Worm (Caenorhabditis elegans) whole organism, L4 larva: ENCODE data around the gene C17C3.1.
A peak's percentile ranks its signal among the peaks of the same experiment; 100 is the strongest.

Experiments used
- D1046.2 ChIP-seq: fragments of 200-800 bp; sonication (Bioruptor generic); IDR thresholded peaks from 2 replicates; pipeline ENCODE4 v1.3.6; 2022; ENCODE audit warnings: missing genetic modification characterization, missing compliant biosample characterization
- F10B5.3 ChIP-seq: sonication (generic microtip); optimal IDR thresholded peaks from 2 replicates; lab custom pipeline; 2016; ENCODE audit warnings: mild to moderate bottlenecking, missing genetic modification characterization, missing compliant biosample characterization
- F26F4.8 ChIP-seq: fragments of 200-800 bp; sonication (Bioruptor generic); conservative IDR thresholded peaks from 2 replicates; pipeline ENCODE4 v1.3.6; 2022; ENCODE audit warnings: missing genetic modification characterization, missing compliant biosample characterization
- T20F7.1 ChIP-seq: fragments of 200-800 bp; sonication (Bioruptor generic); optimal IDR thresholded peaks from 2 replicates; lab custom pipeline; 2018; ENCODE audit warnings: mild to moderate bottlenecking, missing genetic modification characterization, missing compliant biosample characterization
- T26A8.4 ChIP-seq: fragments of 200-800 bp; sonication (Bioruptor generic); IDR thresholded peaks from 2 replicates; pipeline ENCODE4 v1.3.6; 2022; ENCODE audit warnings: missing genetic modification characterization, missing compliant biosample characterization
- Y105C5A.15 ChIP-seq: fragments of 200-800 bp; sonication (Bioruptor generic); IDR thresholded peaks from 2 replicates; pipeline ENCODE4 v1.3.6; 2022; ENCODE audit warnings: missing genetic modification characterization, missing compliant biosample characterization
- Y5F2A.4 ChIP-seq: fragments of 200-800 bp; sonication (Bioruptor generic); optimal IDR thresholded peaks from 2 replicates; lab custom pipeline; 2018; ENCODE audit warnings: mild to moderate bottlenecking, missing genetic modification characterization, missing compliant biosample characterization
- ZK337.2 ChIP-seq: fragments of 200-800 bp; sonication (Bioruptor generic); IDR thresholded peaks from 2 replicates; pipeline ENCODE4 v1.3.6; 2022; ENCODE audit warnings: missing genetic modification reagents, missing genetic modification characterization, missing compliant biosample characterization
- ZK546.5 ChIP-seq, 2 experiments: sonication (generic microtip); optimal IDR thresholded peaks; 2 replicates each; lab custom pipeline; 2017; ENCODE audit warnings: missing biosample characterization in 2 of 2, missing genetic modification characterization in 2 of 2
- aha-1 ChIP-seq: fragments of 150-350 bp; peaks from one replicate; lab custom pipeline; 2014; ENCODE audit warnings: missing biosample characterization, missing genetic modification characterization
- aly-2 ChIP-seq: sonication (generic microtip); optimal IDR thresholded peaks from 2 replicates; lab custom pipeline; 2018; ENCODE audit warnings: missing biosample characterization, missing genetic modification characterization
- ceh-62 ChIP-seq: sonication (generic microtip); optimal IDR thresholded peaks from 2 replicates; lab custom pipeline; 2017; ENCODE audit warnings: missing biosample characterization, missing genetic modification characterization
- daf-8 ChIP-seq: fragments of 200-800 bp; sonication (Bioruptor generic); IDR thresholded peaks from 2 replicates; pipeline ENCODE4 v1.3.6; 2022; ENCODE audit warnings: missing genetic modification characterization, missing compliant biosample characterization
- dmd-8 ChIP-seq: fragments of 200-800 bp; sonication (Bioruptor generic); IDR thresholded peaks from 2 replicates; pipeline ENCODE4 v1.3.6; 2022; ENCODE audit warnings: missing genetic modification characterization, missing compliant biosample characterization
- dmd-9 ChIP-seq: fragments of 200-800 bp; sonication (Bioruptor generic); IDR thresholded peaks from 2 replicates; pipeline ENCODE4 v1.3.6; 2022; ENCODE audit warnings: missing genetic modification reagents, missing genetic modification characterization, missing compliant biosample characterization
- dpl-1 ChIP-seq: fragments of 150-350 bp; optimal IDR thresholded peaks from 2 replicates; lab custom pipeline; 2014; ENCODE audit warnings: missing biosample characterization, missing genetic modification reagents, missing genetic modification characterization
- gei-8 ChIP-seq: fragments of 200-800 bp; sonication (Bioruptor generic); optimal IDR thresholded peaks from 2 replicates; lab custom pipeline; 2018; ENCODE audit warnings: mild to moderate bottlenecking, missing genetic modification characterization, missing compliant biosample characterization
- hif-1 ChIP-seq, 2 experiments: sonication (generic microtip); optimal IDR thresholded peaks; 2 replicates each; lab custom pipeline; 2016 to 2017; ENCODE audit warnings: missing compliant biosample characterization in 2 of 2, missing genetic modification characterization in 2 of 2, missing genetic modification reagents in 2 of 2, missing genotype in 2 of 2, mild to moderate bottlenecking in 1 of 2
- hlh-11 ChIP-seq: fragments of 200-800 bp; sonication (Bioruptor generic); optimal IDR thresholded peaks from 2 replicates; lab custom pipeline; 2018; ENCODE audit warnings: mild to moderate bottlenecking, missing genetic modification characterization, missing compliant biosample characterization
- hlh-30 ChIP-seq: sonication (generic microtip); optimal IDR thresholded peaks from 2 replicates; lab custom pipeline; 2017; ENCODE audit warnings: antibody characterized with exemption, mild to moderate bottlenecking, missing genetic modification characterization, missing compliant biosample characterization; ENCODE audit not compliant: insufficient read depth
- lim-7 ChIP-seq: fragments of 200-800 bp; sonication (Bioruptor generic); IDR thresholded peaks from 2 replicates; pipeline ENCODE4 v1.3.6; 2022; ENCODE audit warnings: missing genetic modification characterization, missing compliant biosample characterization
- lin-1 ChIP-seq: fragments of 200-800 bp; sonication (Bioruptor generic); IDR thresholded peaks from 2 replicates; pipeline ENCODE4 v1.3.6; 2022; ENCODE audit warnings: missing genetic modification reagents, missing genetic modification characterization, missing compliant biosample characterization
- lin-13 ChIP-seq: fragments of 150-350 bp; optimal IDR thresholded peaks from 2 replicates; lab custom pipeline; 2014; ENCODE audit warnings: missing biosample characterization, missing genetic modification reagents, missing genetic modification characterization
- lin-15B ChIP-seq: fragments of 150-350 bp; sonication (generic microtip); optimal IDR thresholded peaks from 3 replicates; lab custom pipeline; 2014; ENCODE audit warnings: missing biosample characterization, missing genetic modification characterization
- lin-38 ChIP-seq: fragments of 200-800 bp; sonication (Bioruptor generic); IDR thresholded peaks from 2 replicates; pipeline ENCODE4 v1.3.6; 2022; ENCODE audit warnings: missing genetic modification reagents, missing genetic modification characterization, missing compliant biosample characterization
- lin-39 ChIP-seq: fragments of 150-350 bp; optimal IDR thresholded peaks from 2 replicates; lab custom pipeline; 2014; ENCODE audit warnings: missing biosample characterization, missing genetic modification reagents, missing genetic modification characterization
- lsy-2 ChIP-seq, 2 experiments: fragments of 150-350 bp in 1 of 2; sonication (generic microtip) in 1 of 2; optimal IDR thresholded peaks; 2 replicates each; lab custom pipeline; 2014 to 2017; ENCODE audit warnings: missing biosample characterization in 2 of 2, missing genetic modification characterization in 2 of 2
- madf-9 ChIP-seq: fragments of 200-800 bp; sonication (Bioruptor generic); conservative IDR thresholded peaks from 2 replicates; pipeline ENCODE4 v1.3.6; 2022; ENCODE audit warnings: missing genetic modification reagents, missing genetic modification characterization, missing compliant biosample characterization
- mep-1 ChIP-seq: fragments of 150-350 bp; sonication (generic microtip); optimal IDR thresholded peaks from 3 replicates; lab custom pipeline; 2014; ENCODE audit warnings: missing biosample characterization, missing genetic modification characterization
- mes-2 ChIP-seq: sonication (generic microtip); optimal IDR thresholded peaks from 2 replicates; lab custom pipeline; 2016; ENCODE audit warnings: missing genotype, mild to moderate bottlenecking, missing genetic modification characterization, missing compliant biosample characterization; ENCODE audit not compliant: poor library complexity, severe bottlenecking
- nhr-102 ChIP-seq: sonication (generic microtip); optimal IDR thresholded peaks from 2 replicates; lab custom pipeline; 2016; ENCODE audit warnings: mild to moderate bottlenecking, missing genetic modification characterization, moderate library complexity, missing compliant biosample characterization
- nhr-111 ChIP-seq: fragments of 200-800 bp; sonication (Bioruptor generic); optimal IDR thresholded peaks from 2 replicates; lab custom pipeline; 2018; ENCODE audit warnings: mild to moderate bottlenecking, missing genetic modification characterization, missing compliant biosample characterization
- nhr-237 ChIP-seq: sonication (generic microtip); optimal IDR thresholded peaks from 2 replicates; lab custom pipeline; 2017; ENCODE audit warnings: missing biosample characterization, missing genetic modification characterization
- nhr-25 ChIP-seq: sonication (generic microtip); optimal IDR thresholded peaks from 2 replicates; lab custom pipeline; 2017; ENCODE audit warnings: missing genetic modification characterization, mild to moderate bottlenecking, missing compliant biosample characterization, antibody characterized with exemption, moderate library complexity, borderline replicate concordance; ENCODE audit not compliant: insufficient read depth
- nhr-28 ChIP-seq: fragments of 150-350 bp; optimal IDR thresholded peaks from 2 replicates; lab custom pipeline; 2014; ENCODE audit warnings: missing biosample characterization, missing genetic modification characterization
- nhr-41 ChIP-seq: fragments of 200-800 bp; sonication (Bioruptor generic); IDR thresholded peaks from 2 replicates; pipeline ENCODE4 v1.3.6; 2022; ENCODE audit warnings: missing genetic modification reagents, missing genetic modification characterization, missing compliant biosample characterization
- nhr-77 ChIP-seq: fragments of 150-350 bp; optimal IDR thresholded peaks from 2 replicates; lab custom pipeline; 2014; ENCODE audit warnings: missing biosample characterization, missing genetic modification characterization
- pqm-1 ChIP-seq: sonication (generic microtip); optimal IDR thresholded peaks from 2 replicates; lab custom pipeline; 2017; ENCODE audit warnings: missing biosample characterization, missing genetic modification characterization
- rbr-2 ChIP-seq: sonication (generic microtip); optimal IDR thresholded peaks from 2 replicates; lab custom pipeline; 2016; ENCODE audit warnings: missing genotype, missing genetic modification characterization, missing compliant biosample characterization
- sdz-12 ChIP-seq: fragments of 200-800 bp; sonication (Bioruptor generic); optimal IDR thresholded peaks from 2 replicates; lab custom pipeline; 2018; ENCODE audit warnings: mild to moderate bottlenecking, missing genetic modification characterization, missing compliant biosample characterization
- set-16 ChIP-seq: fragments of 200-800 bp; sonication (Bioruptor generic); IDR thresholded peaks from 2 replicates; pipeline ENCODE4 v1.3.6; 2022; ENCODE audit warnings: missing genetic modification reagents, missing genetic modification characterization, missing compliant biosample characterization
- snpc-1.2 ChIP-seq: fragments of 200-800 bp; sonication (Bioruptor generic); IDR thresholded peaks from 2 replicates; pipeline ENCODE4 v1.3.6; 2022; ENCODE audit warnings: missing genetic modification reagents, missing genetic modification characterization, missing compliant biosample characterization
- tag-97 ChIP-seq: fragments of 200-800 bp; sonication (Bioruptor generic); IDR thresholded peaks from 2 replicates; pipeline ENCODE4 v1.3.6; 2022; ENCODE audit warnings: missing genetic modification characterization, missing compliant biosample characterization
- tra-1 ChIP-seq: fragments of 200-800 bp; sonication (Bioruptor generic); IDR thresholded peaks from 2 replicates; pipeline ENCODE4 v1.3.6; 2022; ENCODE audit warnings: missing genetic modification reagents, missing genetic modification characterization, missing compliant biosample characterization
- unc-39 ChIP-seq: sonication (generic microtip); optimal IDR thresholded peaks from 2 replicates; lab custom pipeline; 2017; ENCODE audit warnings: missing biosample characterization, missing genetic modification characterization
- unc-62 ChIP-seq, 3 experiments: fragments of 150-350 bp in 1 of 3; sonication (generic microtip); optimal IDR thresholded peaks in 2 of 3; peaks in 1 of 3; 1 replicate in 1 of 3; 2 replicates in 2 of 3; lab custom pipeline; 2014 to 2017; ENCODE audit warnings: missing biosample characterization in 3 of 3, missing genetic modification characterization in 3 of 3, missing genetic modification reagents in 3 of 3, missing genotype in 1 of 3
- zfp-2 ChIP-seq: sonication (generic microtip); optimal IDR thresholded peaks from 2 replicates; lab custom pipeline; 2016; ENCODE audit warnings: mild to moderate bottlenecking, missing genetic modification characterization, missing compliant biosample characterization
- zfp-3 ChIP-seq: fragments of 200-800 bp; sonication (Bioruptor generic); conservative IDR thresholded peaks from 2 replicates; pipeline ENCODE4 v1.3.6; 2022; ENCODE audit warnings: missing genetic modification reagents, missing genetic modification characterization, missing compliant biosample characterization
- zip-2 ChIP-seq: fragments of 150-350 bp; optimal IDR thresholded peaks from 2 replicates; lab custom pipeline; 2014; ENCODE audit warnings: missing biosample characterization, missing genetic modification characterization
- ztf-11 ChIP-seq: fragments of 150-350 bp; optimal IDR thresholded peaks from 2 replicates; lab custom pipeline; 2014; ENCODE audit warnings: missing biosample characterization, missing genetic modification characterization
- ztf-7 ChIP-seq: fragments of 150-350 bp; optimal IDR thresholded peaks from 2 replicates; lab custom pipeline; 2014; ENCODE audit warnings: missing biosample characterization, missing genetic modification characterization

C17C3.1 gene

ce11 chrII:5594210-5594764, 23.9 kb downstream of the C17C3.1 start, which contains the start of gene ttc-4 (continued):
- TF ChIP-seq snpc-1.2 (no peak), zip-2 (tag; lab: Kevin White, UChicago) (no peak), tag-97 (GFP tag; lab: Robert Waterston, UW) (no peak), zfp-2 (tag; lab: Kevin White, UChicago) (no peak), lin-38 (GFP tag; lab: Robert Waterston, UW) (peak; percentile 91), T26A8.4 (GFP tag; lab: Robert Waterston, UW) (no peak), dmd-8 (no peak), ztf-11 (no peak), pqm-1 (tag; lab: Kevin White, UChicago) (no peak), mes-2 (tag; lab: Kevin White, UChicago) (peak; percentile 77), unc-62 (GFP tag; optimal IDR thresholded peaks at IDR 0.05 in 1 of 2; lab: Kevin White, UChicago) (peak in 1 of 2 experiments; percentile 21), unc-62 (tag; optimal IDR thresholded peaks at IDR 0.05; lab: Kevin White, UChicago) (no peak), lin-15B (tag; lab: Kevin White, UChicago) (no peak), F26F4.8 (GFP tag; lab: Robert Waterston, UW) (no peak), dmd-9 (GFP tag; lab: Robert Waterston, UW) (no peak), nhr-237 (no peak), tra-1 (GFP tag; lab: Robert Waterston, UW) (no peak), nhr-111 (GFP tag; lab: Kevin White, UChicago) (no peak), ZK546.5 (tag; optimal IDR thresholded peaks at IDR 0.05; lab: Kevin White, UChicago) (no peak), lin-1 (GFP tag; lab: Robert Waterston, UW) (no peak), unc-39 (tag; lab: Kevin White, UChicago) (no peak), hif-1 (tag; optimal IDR thresholded peaks at IDR 0.05; lab: Kevin White, UChicago) (peak in 1 of 2 experiments; percentile 82), nhr-41 (GFP tag; lab: Robert Waterston, UW) (no peak), ceh-62 (no peak), aha-1 (tag; lab: Kevin White, UChicago) (no peak), Y105C5A.15 (GFP tag; lab: Robert Waterston, UW) (no peak), rbr-2 (peak; percentile 18), nhr-77 (tag; lab: Kevin White, UChicago) (peak; percentile 62), F10B5.3 (tag; lab: Kevin White, UChicago) (no peak), zfp-3 (GFP tag; lab: Robert Waterston, UW) (no peak), D1046.2 (GFP tag; lab: Robert Waterston, UW) (no peak), dpl-1 (GFP tag; lab: Kevin White, UChicago) (peak; percentile 39), gei-8 (no peak), lsy-2 (tag; optimal IDR thresholded peaks at IDR 0.05; lab: Kevin White, UChicago) (peak in 1 of 2 experiments; percentile 64), daf-8 (GFP tag; lab: Robert Waterston, UW) (no peak), lin-39 (no peak), hlh-11 (tag; lab: Kevin White, UChicago) (no peak), lim-7 (GFP tag; lab: Robert Waterston, UW) (no peak), mep-1 (peak; percentile 25), nhr-28 (tag; lab: Kevin White, UChicago) (peak; percentile 39), ztf-7 (tag; lab: Kevin White, UChicago) (no peak), nhr-25 (tag; lab: Kevin White, UChicago) (no peak), lin-13 (GFP tag; lab: Kevin White, UChicago) (peak; percentile 31), madf-9 (GFP tag; lab: Robert Waterston, UW) (no peak), set-16 (GFP tag; lab: Robert Waterston, UW) (no peak), hlh-30 (peak; percentile 43), T20F7.1 (peak; percentile 25), Y5F2A.4 (GFP tag; lab: Kevin White, UChicago) (no peak), ZK337.2 (GFP tag; lab: Robert Waterston, UW) (no peak), nhr-102 (tag; lab: Kevin White, UChicago) (no peak), aly-2 (tag; lab: Kevin White, UChicago) (no peak), sdz-12 (GFP tag; lab: Kevin White, UChicago) (no peak)
